Fruit fly (Drosophila melanogaster): ENCODE results near the gene Crtc.

The Crtc gene

DNA sequence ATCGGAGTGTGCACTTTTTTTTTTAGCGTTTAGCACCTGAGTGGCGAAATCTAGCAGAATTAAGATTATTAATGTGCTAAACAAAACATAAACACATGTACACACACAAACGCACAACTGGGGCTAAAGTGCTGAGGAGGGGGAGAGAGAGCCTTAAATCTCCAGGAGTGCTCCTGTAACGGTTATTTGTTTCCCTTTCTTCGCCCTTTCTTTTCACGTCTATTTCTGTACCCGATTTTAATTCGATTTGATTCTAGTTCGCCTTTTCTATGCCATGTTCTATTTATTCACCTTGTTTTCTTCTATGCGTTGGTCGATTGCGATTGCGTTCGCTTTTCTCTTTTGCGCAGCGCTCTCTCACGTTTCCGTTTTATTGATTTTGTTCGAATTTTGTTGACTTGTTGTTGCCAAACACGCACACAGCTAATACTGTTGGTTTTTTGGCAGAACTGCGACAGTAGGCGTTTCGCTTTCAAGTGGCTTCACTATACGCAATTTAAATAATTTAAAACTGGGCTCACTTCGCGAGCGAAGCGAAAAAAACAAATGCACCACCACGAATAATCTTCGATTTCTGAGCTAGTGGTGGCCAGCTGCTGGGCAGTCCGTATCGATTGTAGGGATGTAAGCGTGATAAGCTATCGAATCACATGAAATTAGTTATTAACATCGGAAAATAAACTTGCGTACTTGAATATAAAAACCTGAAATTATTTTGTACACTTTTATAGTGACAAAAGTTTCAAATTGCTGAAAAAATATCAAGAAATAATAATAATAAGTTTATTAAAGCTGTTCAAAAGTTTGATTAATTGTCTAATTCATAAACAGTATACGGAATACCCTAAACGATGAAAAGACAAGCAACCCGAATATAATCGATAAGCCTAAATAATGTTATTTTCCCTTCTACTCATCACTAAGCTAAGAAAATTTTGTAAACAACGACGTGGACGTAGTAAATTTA, 15.1 kb downstream of the Crtc start, which contains the start of the genes Krn, Ndfip and CG7484:
Gene Krn (minus strand): TSS at position 580 of the 967 bp plus-strand sequence.
Gene Ndfip (minus strand): TSS at position 580 of the 967 bp plus-strand sequence.
Gene CG7484 (plus strand): TSS at position 917 of the 967 bp plus-strand sequence.
- peak; percentile 92 for TF ChIP-seq noc (tag; optimal IDR thresholded peaks at IDR 0.05)

dm6 chr3L:17652878-17653700, 15.9 kb downstream of the Crtc start:
- TF ChIP-seq noc (tag; optimal IDR thresholded peaks at IDR 0.05): peak; percentile 23

DNA sequence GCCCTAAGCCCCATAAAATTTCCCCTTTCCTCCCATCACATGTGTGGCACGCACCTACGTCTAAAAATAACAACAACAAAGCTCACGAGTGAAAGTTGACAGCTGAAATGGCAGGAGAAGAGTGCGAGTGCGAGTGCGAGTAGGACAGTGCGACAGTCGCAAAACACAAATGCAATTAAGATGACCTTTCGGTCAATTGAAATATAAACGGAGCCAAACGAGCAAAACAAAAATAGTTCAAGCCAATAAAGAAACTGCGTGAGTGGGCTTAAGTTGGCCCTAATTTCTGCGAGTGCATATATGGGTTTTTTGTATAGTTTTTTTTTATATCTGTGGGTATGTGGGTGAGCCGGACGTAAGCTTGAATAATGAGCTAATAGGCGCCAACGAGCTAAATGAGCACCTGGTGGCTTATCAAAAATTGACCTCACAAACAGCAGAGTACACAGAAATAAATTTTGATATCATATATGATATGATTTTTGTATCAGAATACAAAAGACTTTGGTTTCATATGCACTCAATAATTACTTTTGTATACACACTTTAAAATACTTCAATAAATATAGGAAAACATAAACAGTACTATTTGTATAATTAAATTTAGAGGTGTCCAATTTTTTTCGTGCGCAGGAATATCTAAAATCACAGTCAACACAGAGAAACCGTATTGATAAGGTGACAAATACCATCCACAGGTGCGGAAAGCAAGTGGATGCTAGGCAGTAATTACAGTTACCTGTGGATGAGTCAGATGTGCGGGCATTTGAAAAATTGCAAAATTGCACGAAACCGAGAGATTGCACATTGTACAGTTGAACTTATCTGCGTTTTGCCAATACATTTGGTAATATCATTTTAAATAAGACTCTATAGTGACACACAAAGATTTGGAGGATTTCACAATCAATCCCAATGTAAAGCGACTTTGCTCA, 17.1 kb downstream of the Crtc start:
- peak; percentile 62 for TF ChIP-seq noc (tag; optimal IDR thresholded peaks at IDR 0.05)

dm6 chr3L:17647543-17647942, 21.5 kb downstream of the Crtc start:
- no peak for TF ChIP-seq noc (tag; optimal IDR thresholded peaks at IDR 0.05)

DNA sequence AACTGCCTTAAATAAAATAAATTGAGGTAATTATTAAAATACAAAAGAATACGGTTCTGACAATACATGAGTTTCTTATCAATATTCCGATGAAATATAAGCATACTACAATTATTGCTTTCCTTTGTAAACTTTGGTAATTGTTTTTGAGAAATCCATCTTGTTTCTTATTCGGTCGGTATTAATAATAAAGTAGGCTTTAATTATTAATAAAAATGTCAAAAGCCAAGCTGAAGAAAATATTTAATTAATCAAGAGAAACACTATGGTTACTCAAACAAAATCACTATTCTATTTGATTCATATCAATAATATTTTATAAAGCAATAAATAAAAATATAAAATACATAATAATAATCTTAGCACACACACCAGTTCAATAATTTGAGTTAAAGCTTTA, 22.4 kb downstream of the Crtc start, which contains the start of gene CG43085:
Gene CG43085 (minus strand): TSS at position 101 of the 400 bp plus-strand sequence.
- TF ChIP-seq noc (tag; optimal IDR thresholded peaks at IDR 0.05): no peak

DNA sequence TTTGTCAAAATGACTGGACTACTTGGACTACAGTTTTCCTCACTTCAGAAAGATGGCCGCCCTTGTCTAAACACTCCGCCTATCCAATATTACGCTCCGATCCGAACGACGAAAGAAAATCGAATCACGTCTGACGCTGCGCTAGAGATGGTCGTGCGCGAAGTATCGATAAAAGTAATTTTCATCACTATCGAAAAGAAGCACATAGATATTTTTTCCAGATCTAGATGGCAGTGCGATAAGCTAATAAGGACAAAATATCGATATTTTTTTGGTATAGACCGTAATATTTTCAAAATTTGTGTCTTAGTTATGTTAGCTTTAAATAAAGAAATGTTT, 24.2 kb downstream of the Crtc start, which contains the start of gene Pep:
Gene Pep (minus strand): TSS at position 131 of the 339 bp plus-strand sequence.
- no peak for TF ChIP-seq noc (tag; optimal IDR thresholded peaks at IDR 0.05)

- TF ChIP-seq noc (tag; optimal IDR thresholded peaks at IDR 0.05): peak; percentile 26
These were observed 24.8 kb downstream of the Crtc start for dm6 chr3L:17643985-17644905.

DNA sequence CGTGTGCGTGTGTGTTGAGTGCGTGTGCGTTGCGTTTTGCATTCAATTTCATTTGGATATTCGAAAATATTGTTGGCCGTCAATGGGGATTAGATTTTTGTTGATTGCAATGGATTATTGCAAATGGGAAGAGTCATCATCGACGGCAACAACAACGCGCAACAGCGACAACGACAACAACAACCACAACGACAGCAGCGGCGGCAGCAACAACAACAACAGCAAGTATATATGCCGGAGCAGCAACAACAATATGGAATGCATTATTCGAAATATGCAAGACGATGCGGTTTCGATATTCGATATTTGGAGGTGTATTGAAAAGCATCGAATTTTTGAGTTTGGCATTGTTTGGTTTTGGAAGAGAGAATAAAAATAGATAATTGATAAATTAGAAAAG, 27.0 kb downstream of the Crtc start:
- no peak for TF ChIP-seq noc (tag; optimal IDR thresholded peaks at IDR 0.05)

DNA sequence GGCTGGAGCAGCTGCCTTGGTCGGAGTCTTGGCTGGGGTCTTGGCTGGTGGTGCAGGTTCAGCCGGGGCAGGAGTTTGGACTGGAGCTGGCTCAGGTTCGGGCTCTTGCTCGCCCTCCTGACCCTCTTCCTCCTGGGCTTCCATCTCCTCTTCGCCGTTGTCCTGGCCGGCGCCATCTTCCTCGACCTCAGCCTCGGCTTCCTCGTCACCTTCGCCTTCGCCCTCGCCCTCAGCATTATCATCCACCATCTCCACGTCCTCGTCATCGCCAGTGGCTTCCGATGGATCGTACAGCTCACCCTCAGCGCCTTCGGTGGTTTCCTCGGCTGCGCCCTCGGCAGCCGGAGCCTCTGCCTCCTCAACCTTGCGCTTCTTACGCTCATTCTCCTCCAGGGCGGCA, 30.4 kb downstream of the Crtc start:
- no peak for TF ChIP-seq noc (tag; optimal IDR thresholded peaks at IDR 0.05)

DNA sequence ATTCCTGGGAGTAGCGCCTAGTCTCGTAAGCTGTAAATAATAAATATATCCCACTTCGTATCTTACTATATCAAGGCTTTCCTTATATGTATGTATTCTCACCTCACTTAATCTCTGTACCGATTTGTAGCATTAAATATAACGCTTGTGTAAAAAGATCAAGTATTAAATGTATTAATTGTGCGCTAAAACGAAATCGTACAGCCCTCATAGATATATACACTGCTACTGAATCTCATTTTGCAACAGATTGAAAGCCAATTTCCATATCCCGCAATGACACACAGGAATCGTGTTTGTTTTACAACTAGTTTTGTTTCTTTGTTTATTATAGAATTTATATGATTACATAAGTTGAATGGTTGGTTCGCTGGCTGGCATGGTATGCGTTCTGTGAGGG, 31.2 kb downstream of the Crtc start:
- no peak for TF ChIP-seq noc (tag; optimal IDR thresholded peaks at IDR 0.05)

dm6 chr3L:17633142-17633541, 35.9 kb downstream of the Crtc start, which contains the start of gene CG7497:
CG7497 (plus strand) TSS chr3L:17633449.
- TF ChIP-seq noc (tag; optimal IDR thresholded peaks at IDR 0.05): no peak

- no peak for TF ChIP-seq noc (tag; optimal IDR thresholded peaks at IDR 0.05)
These were observed 37.8 kb downstream of the Crtc start for dm6 chr3L:17631247-17631646.

dm6 chr3L:17625574-17626128, 43.4 kb downstream of the Crtc start:
- TF ChIP-seq noc (tag; optimal IDR thresholded peaks at IDR 0.05): no peak

- TF ChIP-seq noc (tag; optimal IDR thresholded peaks at IDR 0.05): peak; percentile 11
These were observed 44.0 kb downstream of the Crtc start for dm6 chr3L:17625014-17625413.

All from whole organism, larva.